Worm (Caenorhabditis elegans) whole organism, L1 larva: Measurements from ENCODE around the gene Y69A2AR.51.

Experiments used
- C04F5.9 ChIP-seq: sonication (generic microtip); optimal IDR thresholded peaks from 2 replicates; lab custom pipeline; 2016; ENCODE audit warnings: missing genetic modification characterization, missing compliant biosample characterization
- C34B4.2 ChIP-seq: sonication (generic microtip); optimal IDR thresholded peaks from 2 replicates; lab custom pipeline; 2017; ENCODE audit warnings: mild to moderate bottlenecking, missing genetic modification characterization, missing compliant biosample characterization
- Y116A8C.19 ChIP-seq: sonication (generic microtip); optimal IDR thresholded peaks from 2 replicates; lab custom pipeline; 2016; ENCODE audit warnings: missing compliant biosample characterization, missing genetic modification characterization, borderline replicate concordance
- aha-1 ChIP-seq: fragments of 150-350 bp; optimal IDR thresholded peaks from 2 replicates; lab custom pipeline; 2014; ENCODE audit warnings: missing biosample characterization, missing genetic modification characterization
- aly-2 ChIP-seq: fragments of 150-350 bp; optimal IDR thresholded peaks from 2 replicates; lab custom pipeline; 2014; ENCODE audit warnings: missing biosample characterization, missing genetic modification characterization
- ceh-63 ChIP-seq: fragments of 200-800 bp; sonication (Bioruptor generic); optimal IDR thresholded peaks from 2 replicates; lab custom pipeline; 2018; ENCODE audit warnings: mild to moderate bottlenecking, missing genetic modification characterization, missing compliant biosample characterization
- ceh-90 ChIP-seq: sonication (generic microtip); optimal IDR thresholded peaks from 2 replicates; lab custom pipeline; 2016; ENCODE audit warnings: missing genetic modification characterization, missing compliant biosample characterization
- dpl-1 ChIP-seq, 3 experiments: fragments of 150-350 bp in 2 of 3; sonication (generic microtip) in 1 of 3; optimal IDR thresholded peaks; 2 replicates each; lab custom pipeline; 2014 to 2017; ENCODE audit warnings: missing biosample characterization in 3 of 3, missing genetic modification characterization in 3 of 3, missing genetic modification reagents in 3 of 3
- efl-1 ChIP-seq, 4 experiments: fragments of 150-350 bp; optimal IDR thresholded peaks in 3 of 4; peaks in 1 of 4; 1 replicate in 1 of 4; 2 replicates in 3 of 4; lab custom pipeline; 2014; ENCODE audit warnings: missing biosample characterization in 2 of 4, missing genetic modification characterization in 2 of 4, missing genetic modification reagents in 2 of 4
- efl-3 ChIP-seq: fragments of 200-800 bp; sonication (Bioruptor generic); optimal IDR thresholded peaks from 2 replicates; lab custom pipeline; 2018; ENCODE audit warnings: mild to moderate bottlenecking, missing genetic modification characterization, missing compliant biosample characterization
- egl-13 ChIP-seq: sonication (generic microtip); optimal IDR thresholded peaks from 2 replicates; lab custom pipeline; 2016; ENCODE audit warnings: missing genotype, missing genetic modification reagents, missing genetic modification characterization, missing compliant biosample characterization
- elt-2 ChIP-seq: sonication (generic microtip); optimal IDR thresholded peaks from 2 replicates; lab custom pipeline; 2016; ENCODE audit warnings: missing genetic modification characterization, mild to moderate bottlenecking, inconsistent platforms, missing compliant biosample characterization, missing genetic modification reagents
- elt-3 ChIP-seq, 6 experiments: fragments of 150-350 bp in 1 of 6; sonication (generic microtip); optimal IDR thresholded peaks; 2 replicates each; lab custom pipeline; 2017 to 2018; ENCODE audit warnings: missing biosample characterization in 6 of 6, missing genetic modification characterization in 6 of 6, inconsistent platforms in 1 of 6
- ets-5 ChIP-seq: fragments of 200-800 bp; sonication (Bioruptor generic); IDR thresholded peaks from 2 replicates; pipeline ENCODE4 v1.3.6; 2022; ENCODE audit warnings: missing genetic modification characterization, missing compliant biosample characterization
- fkh-4 ChIP-seq: sonication (generic microtip); optimal IDR thresholded peaks from 2 replicates; lab custom pipeline; 2016; ENCODE audit warnings: missing compliant biosample characterization, missing genetic modification characterization, borderline replicate concordance
- fkh-8 ChIP-seq: sonication (generic microtip); optimal IDR thresholded peaks from 2 replicates; lab custom pipeline; 2016; ENCODE audit warnings: mild to moderate bottlenecking, missing genetic modification characterization, missing compliant biosample characterization
- fos-1 ChIP-seq: fragments of 150-350 bp; optimal IDR thresholded peaks from 2 replicates; lab custom pipeline; 2014; ENCODE audit warnings: missing biosample characterization, missing genetic modification characterization
- hlh-17 ChIP-seq: fragments of 200-800 bp; sonication (Bioruptor generic); optimal IDR thresholded peaks from 2 replicates; lab custom pipeline; 2018; ENCODE audit warnings: missing genetic modification characterization, mild to moderate bottlenecking, missing compliant biosample characterization, moderate library complexity, borderline replicate concordance
- hpl-2 ChIP-seq: fragments of 150-350 bp; optimal IDR thresholded peaks from 2 replicates; lab custom pipeline; 2014; ENCODE audit warnings: missing biosample characterization, missing genetic modification reagents, missing genetic modification characterization
- irx-1 ChIP-seq: sonication (generic microtip); optimal IDR thresholded peaks from 2 replicates; lab custom pipeline; 2016; ENCODE audit warnings: missing genetic modification characterization, missing compliant biosample characterization
- jun-1 ChIP-seq: fragments of 150-350 bp; optimal IDR thresholded peaks from 2 replicates; lab custom pipeline; 2014; ENCODE audit warnings: missing biosample characterization, missing genetic modification reagents, missing genetic modification characterization
- lin-13 ChIP-seq: fragments of 150-350 bp; optimal IDR thresholded peaks from 2 replicates; lab custom pipeline; 2014; ENCODE audit warnings: missing biosample characterization, missing genetic modification reagents, missing genetic modification characterization
- lin-14 ChIP-seq: fragments of 200-800 bp; sonication (Bioruptor generic); optimal IDR thresholded peaks from 2 replicates; lab custom pipeline; 2018; ENCODE audit warnings: mild to moderate bottlenecking, missing genetic modification characterization, moderate library complexity, missing compliant biosample characterization
- lin-15B ChIP-seq: fragments of 150-350 bp; sonication (generic microtip); optimal IDR thresholded peaks from 3 replicates; lab custom pipeline; 2014; ENCODE audit warnings: missing biosample characterization, missing genetic modification characterization
- lin-35 ChIP-seq, 2 experiments: fragments of 150-350 bp; optimal IDR thresholded peaks; 2 replicates each; lab custom pipeline; 2014; ENCODE audit warnings: missing biosample characterization in 2 of 2, missing genetic modification characterization in 2 of 2, missing genetic modification reagents in 2 of 2
- lin-39 ChIP-seq: fragments of 150-350 bp; optimal IDR thresholded peaks from 2 replicates; lab custom pipeline; 2014; ENCODE audit warnings: missing biosample characterization, missing genetic modification reagents, missing genetic modification characterization
- mdl-1 ChIP-seq, 2 experiments: fragments of 150-350 bp; optimal IDR thresholded peaks; 2 replicates each; lab custom pipeline; 2014 to 2017; ENCODE audit warnings: missing biosample characterization in 2 of 2, missing genetic modification characterization in 2 of 2, inconsistent platforms in 1 of 2
- nhr-12 ChIP-seq: sonication (generic microtip); optimal IDR thresholded peaks from 2 replicates; lab custom pipeline; 2017; ENCODE audit warnings: missing biosample characterization, missing genetic modification characterization
- nhr-20 ChIP-seq: sonication (generic microtip); optimal IDR thresholded peaks from 2 replicates; lab custom pipeline; 2016; ENCODE audit warnings: mild to moderate bottlenecking, missing genetic modification characterization, missing compliant biosample characterization
- nhr-28 ChIP-seq: fragments of 150-350 bp; optimal IDR thresholded peaks from 2 replicates; lab custom pipeline; 2014; ENCODE audit warnings: missing biosample characterization, missing genetic modification characterization
- nhr-71 ChIP-seq: sonication (generic microtip); optimal IDR thresholded peaks from 2 replicates; lab custom pipeline; 2016; ENCODE audit warnings: mild to moderate bottlenecking, missing genetic modification characterization, moderate library complexity, missing compliant biosample characterization
- nhr-77 ChIP-seq: fragments of 150-350 bp; optimal IDR thresholded peaks from 2 replicates; lab custom pipeline; 2014; ENCODE audit warnings: missing biosample characterization, missing genetic modification characterization
- nhr-84 ChIP-seq: sonication (generic microtip); optimal IDR thresholded peaks from 2 replicates; lab custom pipeline; 2017; ENCODE audit warnings: missing biosample characterization, missing genetic modification characterization
- skn-1 ChIP-seq: fragments of 150-350 bp; optimal IDR thresholded peaks from 2 replicates; lab custom pipeline; 2014; ENCODE audit warnings: missing biosample characterization, missing genetic modification characterization
- snu-23 ChIP-seq: sonication (generic microtip); optimal IDR thresholded peaks from 2 replicates; lab custom pipeline; 2016; ENCODE audit warnings: missing genetic modification characterization, missing compliant biosample characterization
- sox-4 ChIP-seq: sonication (generic microtip); optimal IDR thresholded peaks from 2 replicates; lab custom pipeline; 2016; ENCODE audit warnings: missing genetic modification characterization, missing compliant biosample characterization
- sptf-1 ChIP-seq: fragments of 150-350 bp; optimal IDR thresholded peaks from 2 replicates; lab custom pipeline; 2014; ENCODE audit warnings: missing biosample characterization, missing genetic modification characterization
- sup-37 ChIP-seq: fragments of 200-800 bp; sonication (Bioruptor generic); optimal IDR thresholded peaks from 2 replicates; lab custom pipeline; 2018; ENCODE audit warnings: mild to moderate bottlenecking, missing genetic modification characterization, missing compliant biosample characterization
- tbx-2 ChIP-seq: sonication (generic microtip); optimal IDR thresholded peaks from 2 replicates; lab custom pipeline; 2016; ENCODE audit warnings: missing genetic modification characterization, missing compliant biosample characterization
- tlp-1 ChIP-seq: fragments of 150-350 bp; optimal IDR thresholded peaks from 2 replicates; lab custom pipeline; 2014; ENCODE audit warnings: missing biosample characterization, missing genetic modification characterization
- unc-98 ChIP-seq: fragments of 200-800 bp; sonication (Bioruptor generic); IDR thresholded peaks from 2 replicates; pipeline ENCODE4 v1.3.6; 2022; ENCODE audit warnings: missing genetic modification characterization, missing compliant biosample characterization
- zag-1 ChIP-seq: fragments of 150-350 bp; optimal IDR thresholded peaks from 2 replicates; lab custom pipeline; 2014; ENCODE audit warnings: missing biosample characterization, missing genetic modification characterization

Gene Y69A2AR.51

DNA sequence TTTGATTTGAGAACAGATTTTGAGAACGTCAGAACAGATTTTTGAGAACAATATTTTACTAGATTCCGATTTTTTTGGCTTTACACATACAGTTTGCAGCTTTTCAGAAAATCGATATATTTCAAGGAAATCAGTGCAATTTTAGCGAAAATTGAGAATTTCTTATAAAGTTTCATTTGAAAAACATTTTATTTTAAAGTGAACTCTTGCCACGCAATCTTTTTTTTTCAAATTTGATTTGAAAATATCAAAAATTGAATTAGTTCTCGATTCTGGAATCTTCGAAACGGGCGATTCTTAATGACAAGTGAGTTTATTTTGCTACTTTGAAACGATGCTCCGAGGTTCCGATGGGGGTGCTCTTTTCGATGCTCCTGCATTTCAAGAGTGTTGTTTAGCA lies at the start of gene Y69A2AR.51:
Gene Y69A2AR.51 (plus strand): TSS at position 301 of the 400 bp plus-strand sequence.
- TF ChIP-seq lin-35 (GFP tag; optimal IDR thresholded peaks at IDR 0.05; lab: Kevin White, UChicago): no peak
- no peak for TF ChIP-seq lin-15B (tag; lab: Kevin White, UChicago)
- TF ChIP-seq ceh-63 (GFP tag; lab: Kevin White, UChicago): no peak
- no peak for TF ChIP-seq efl-1 (optimal IDR thresholded peaks at IDR 0.05; lab: Kevin White, UChicago)
- no peak for TF ChIP-seq efl-1 (GFP tag; optimal IDR thresholded peaks at IDR 0.05 in 1 of 2; lab: Kevin White, UChicago)
- no peak for TF ChIP-seq C34B4.2
- no peak for TF ChIP-seq snu-23 (GFP tag; lab: Kevin White, UChicago)
- no peak for TF ChIP-seq skn-1 (tag; lab: Kevin White, UChicago)
- no peak for TF ChIP-seq zag-1 (tag; lab: Kevin White, UChicago)
- TF ChIP-seq lin-13 (GFP tag; lab: Kevin White, UChicago): no peak
- TF ChIP-seq sox-4 (tag; lab: Kevin White, UChicago): no peak
- no peak for TF ChIP-seq jun-1 (tag; lab: Kevin White, UChicago)
- no peak for TF ChIP-seq unc-98
- TF ChIP-seq nhr-77 (tag; lab: Kevin White, UChicago): no peak
- TF ChIP-seq elt-2 (tag; lab: Kevin White, UChicago): no peak
- TF ChIP-seq nhr-20: no peak
- TF ChIP-seq fos-1: no peak

DNA sequence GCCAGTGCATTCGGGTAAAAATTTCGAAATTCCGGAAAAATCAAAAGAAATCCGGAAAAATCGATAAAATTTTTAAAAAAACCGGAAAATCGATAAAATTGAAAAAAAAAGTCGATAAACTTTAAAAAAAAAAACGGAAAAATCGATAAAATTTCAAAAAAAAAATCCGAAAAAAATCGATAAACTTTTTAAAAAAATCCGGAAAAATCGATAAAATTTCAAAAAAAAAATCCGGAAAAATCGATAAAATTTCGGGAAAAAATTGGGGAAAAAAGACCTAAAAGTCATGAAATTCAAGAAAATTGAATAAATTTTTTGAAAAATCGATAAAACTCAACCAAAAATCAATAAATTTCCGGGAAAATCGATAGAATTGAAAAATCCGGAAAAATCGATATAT lies 45.4 kb upstream of the Y69A2AR.51 start:
- TF ChIP-seq lin-39 (tag; lab: Kevin White, UChicago): no peak
- TF ChIP-seq nhr-12 (tag; lab: Kevin White, UChicago): no peak
- TF ChIP-seq efl-1 (optimal IDR thresholded peaks at IDR 0.05; lab: Kevin White, UChicago): no peak
- no peak for TF ChIP-seq efl-1 (GFP tag; optimal IDR thresholded peaks at IDR 0.05 in 1 of 2; lab: Kevin White, UChicago)
- no peak for TF ChIP-seq hpl-2 (GFP tag; lab: Kevin White, UChicago)
- TF ChIP-seq nhr-84 (tag; lab: Kevin White, UChicago): no peak
- no peak for TF ChIP-seq lin-14 (GFP tag; lab: Kevin White, UChicago)
- TF ChIP-seq elt-3 (tag; optimal IDR thresholded peaks at IDR 0.05; lab: Kevin White, UChicago): no peak
- no peak for TF ChIP-seq jun-1 (tag; lab: Kevin White, UChicago)
- TF ChIP-seq aly-2 (tag; lab: Kevin White, UChicago): no peak

DNA sequence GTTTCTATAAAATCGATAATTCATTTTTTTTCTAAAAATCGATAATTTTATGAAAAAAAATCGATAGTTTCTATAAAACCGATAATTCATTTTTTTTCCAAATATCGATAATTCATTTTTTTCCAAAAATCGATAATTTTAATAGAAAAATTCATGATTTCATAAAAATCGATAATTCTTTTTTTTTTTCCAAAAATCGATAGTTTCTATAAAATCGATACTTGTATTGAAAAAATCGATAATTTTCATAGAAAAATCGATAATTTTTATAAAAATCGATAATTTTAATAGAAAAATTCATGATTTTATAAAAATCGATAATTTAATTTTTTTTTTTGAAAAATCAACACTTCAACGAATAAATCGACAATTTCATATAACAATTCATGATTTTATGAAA lies 42.9 kb upstream of the Y69A2AR.51 start:
- TF ChIP-seq fkh-8 (tag; lab: Kevin White, UChicago) (no peak), sox-4 (tag; lab: Kevin White, UChicago) (no peak)

DNA sequence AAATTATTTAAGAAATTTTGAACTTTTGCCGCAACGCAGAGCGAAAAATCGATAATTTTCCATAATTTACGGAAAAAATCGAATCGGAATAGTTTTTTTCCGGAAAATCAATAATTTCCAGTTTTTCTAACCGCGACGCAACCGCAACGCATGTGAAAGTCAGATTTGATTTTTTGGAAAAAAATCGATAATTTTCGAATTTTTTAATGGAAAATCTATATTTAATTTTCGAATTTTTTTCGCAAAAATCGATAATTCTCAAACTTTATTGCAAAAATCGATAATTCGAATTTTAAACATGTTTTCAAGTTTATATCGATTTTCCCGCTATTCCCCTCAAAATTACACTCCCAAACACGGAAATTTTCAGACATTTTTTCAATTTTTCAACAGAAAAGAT lies 41.9 kb upstream of the Y69A2AR.51 start:
- no peak for TF ChIP-seq ceh-90
- no peak for TF ChIP-seq tbx-2 (tag; lab: Kevin White, UChicago)
- TF ChIP-seq lin-14 (GFP tag; lab: Kevin White, UChicago): no peak
- TF ChIP-seq mdl-1 (tag; optimal IDR thresholded peaks at IDR 0.05; lab: Kevin White, UChicago): no peak

DNA sequence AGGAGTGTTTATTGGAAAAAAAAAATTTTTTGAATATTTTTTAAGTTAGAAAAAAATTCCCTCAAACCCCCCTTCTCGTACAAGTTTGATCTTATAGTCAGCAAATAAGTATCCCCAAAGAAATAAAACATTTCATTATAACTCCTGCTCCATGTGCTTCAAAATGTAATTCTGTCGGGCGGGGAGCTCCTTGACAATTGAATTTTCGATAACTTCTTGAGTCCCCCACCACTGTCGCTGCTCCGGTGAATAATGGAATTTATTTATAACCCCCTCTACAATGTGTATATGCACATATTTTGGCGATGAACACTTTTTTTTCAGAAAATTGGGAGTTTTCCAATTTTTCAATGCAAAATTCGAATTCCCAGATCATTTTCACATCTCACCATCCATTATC lies 34.5 kb upstream of the Y69A2AR.51 start:
- TF ChIP-seq ets-5 (GFP tag; lab: Robert Waterston, UW): no peak

DNA sequence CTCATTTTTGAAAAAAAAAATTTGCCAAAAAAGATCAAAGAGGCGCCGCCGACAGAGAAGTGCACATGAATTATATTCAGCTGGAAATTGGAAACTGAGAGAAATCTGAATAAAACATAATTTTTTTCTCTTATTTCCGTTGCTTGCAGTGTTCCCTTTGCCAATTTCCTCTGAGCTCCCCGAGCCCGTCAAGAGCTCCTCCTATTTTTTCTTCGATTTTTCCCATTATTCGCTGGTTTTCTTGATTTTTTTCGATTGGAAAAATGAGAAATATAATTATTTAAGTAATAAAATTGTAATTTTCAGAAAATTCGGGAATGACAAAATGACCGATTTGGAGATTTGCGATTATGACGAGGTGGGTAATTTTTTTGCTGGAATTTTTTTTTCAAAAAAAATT lies 30.2 kb upstream of the Y69A2AR.51 start, which contains the start of gene sprr-3:
Gene sprr-3 (plus strand): TSS at position 301 of the 400 bp plus-strand sequence.
- TF ChIP-seq egl-13 (tag; lab: Kevin White, UChicago) (no peak), fkh-4 (no peak), C04F5.9 (no peak), sptf-1 (tag; lab: Kevin White, UChicago) (no peak), efl-3 (GFP tag; lab: Kevin White, UChicago) (no peak), ets-5 (GFP tag; lab: Robert Waterston, UW) (no peak), nhr-28 (tag; lab: Kevin White, UChicago) (no peak), sup-37 (no peak), irx-1 (tag; lab: Kevin White, UChicago) (no peak), Y116A8C.19 (tag; lab: Kevin White, UChicago) (no peak), tlp-1 (tag; lab: Kevin White, UChicago) (no peak), nhr-12 (tag; lab: Kevin White, UChicago) (no peak), elt-3 (tag; optimal IDR thresholded peaks at IDR 0.05; lab: Kevin White, UChicago) (no peak), dpl-1 (GFP tag; optimal IDR thresholded peaks at IDR 0.05; lab: Kevin White, UChicago) (no peak), unc-98 (no peak), nhr-71 (tag; lab: Kevin White, UChicago) (no peak), aha-1 (tag; lab: Kevin White, UChicago) (no peak), fkh-8 (tag; lab: Kevin White, UChicago) (no peak), hlh-17 (no peak)
- TF ChIP-seq, all 84 proteins: peak for 0
